Worm (Caenorhabditis elegans) whole organism, late embryonic: ENCODE measurements around the gene ace-1.

ENCODE experiments used
- K09A11.1 ChIP-seq: sonication (generic microtip); optimal IDR thresholded peaks from 2 replicates; lab custom pipeline; 2017; ENCODE audit warnings: antibody characterized with exemption, mild to moderate bottlenecking, missing genetic modification characterization, missing compliant biosample characterization; ENCODE audit not compliant: insufficient read depth
- ahr-1 ChIP-seq: sonication (generic microtip); optimal IDR thresholded peaks from 2 replicates; lab custom pipeline; 2016; ENCODE audit warnings: missing genetic modification characterization, missing compliant biosample characterization
- ceh-14 ChIP-seq: sonication (generic microtip); optimal IDR thresholded peaks from 2 replicates; lab custom pipeline; 2016; ENCODE audit warnings: missing genotype, missing genetic modification characterization, missing compliant biosample characterization
- ceh-19 ChIP-seq: fragments of 200-800 bp; sonication (Bioruptor generic); optimal IDR thresholded peaks from 2 replicates; lab custom pipeline; 2018; ENCODE audit warnings: mild to moderate bottlenecking, missing genetic modification characterization, missing compliant biosample characterization
- ceh-2 ChIP-seq: sonication (generic microtip); optimal IDR thresholded peaks from 2 replicates; lab custom pipeline; 2016; ENCODE audit warnings: missing genotype, missing genetic modification characterization, missing compliant biosample characterization
- ceh-30 ChIP-seq: fragments of 150-350 bp; optimal IDR thresholded peaks from 2 replicates; lab custom pipeline; 2014; ENCODE audit warnings: missing biosample characterization, missing genetic modification characterization
- ceh-31 ChIP-seq: sonication (generic microtip); optimal IDR thresholded peaks from 2 replicates; lab custom pipeline; 2016; ENCODE audit warnings: missing genetic modification characterization, missing compliant biosample characterization
- ceh-34 ChIP-seq: sonication (generic microtip); optimal IDR thresholded peaks from 2 replicates; lab custom pipeline; 2016; ENCODE audit warnings: mild to moderate bottlenecking, missing genetic modification characterization, missing compliant biosample characterization
- ceh-45 ChIP-seq: fragments of 200-800 bp; sonication (Bioruptor generic); IDR thresholded peaks from 2 replicates; pipeline ENCODE4 v1.3.6; 2022; ENCODE audit warnings: missing genetic modification reagents, missing genetic modification characterization, missing compliant biosample characterization
- ceh-48 ChIP-seq: sonication (generic microtip); optimal IDR thresholded peaks from 2 replicates; lab custom pipeline; 2016; ENCODE audit warnings: missing genetic modification characterization, inconsistent platforms, missing compliant biosample characterization
- ceh-9 ChIP-seq: sonication (generic microtip); optimal IDR thresholded peaks from 2 replicates; lab custom pipeline; 2016; ENCODE audit warnings: mild to moderate bottlenecking, missing genetic modification characterization, inconsistent platforms, missing compliant biosample characterization
- che-1 ChIP-seq: sonication (generic microtip); optimal IDR thresholded peaks from 2 replicates; lab custom pipeline; 2016; ENCODE audit warnings: mild to moderate bottlenecking, missing genetic modification characterization, missing compliant biosample characterization
- dmd-4 ChIP-seq: sonication (generic microtip); optimal IDR thresholded peaks from 2 replicates; lab custom pipeline; 2016; ENCODE audit warnings: borderline replicate concordance, missing genetic modification characterization, missing compliant biosample characterization
- dve-1 ChIP-seq: sonication (generic microtip); optimal IDR thresholded peaks from 2 replicates; lab custom pipeline; 2017; ENCODE audit warnings: antibody characterized with exemption, mild to moderate bottlenecking, missing genetic modification characterization, missing compliant biosample characterization
- elt-2 ChIP-seq: sonication (generic microtip); optimal IDR thresholded peaks from 2 replicates; lab custom pipeline; 2016; ENCODE audit warnings: missing genetic modification reagents, missing genetic modification characterization, missing compliant biosample characterization
- fax-1 ChIP-seq: sonication (generic microtip); optimal IDR thresholded peaks from 2 replicates; lab custom pipeline; 2016; ENCODE audit warnings: missing genotype, missing genetic modification characterization, missing compliant biosample characterization
- fkh-10 ChIP-seq: fragments of 150-350 bp; optimal IDR thresholded peaks from 2 replicates; lab custom pipeline; 2014; ENCODE audit warnings: missing biosample characterization, missing genetic modification reagents, missing genetic modification characterization
- hlh-30 ChIP-seq: sonication (generic microtip); optimal IDR thresholded peaks from 2 replicates; lab custom pipeline; 2017; ENCODE audit warnings: antibody characterized with exemption, missing genetic modification characterization, missing compliant biosample characterization; ENCODE audit not compliant: insufficient read depth
- mec-3 ChIP-seq: sonication (generic microtip); optimal IDR thresholded peaks from 2 replicates; lab custom pipeline; 2016; ENCODE audit warnings: borderline replicate concordance, missing genetic modification characterization, missing compliant biosample characterization
- nfya-1 ChIP-seq: sonication (generic microtip); optimal IDR thresholded peaks from 2 replicates; lab custom pipeline; 2017; ENCODE audit warnings: missing genetic modification characterization, mild to moderate bottlenecking, missing compliant biosample characterization, antibody characterized with exemption, moderate library complexity
- nhr-11 ChIP-seq: fragments of 150-350 bp; optimal IDR thresholded peaks from 2 replicates; lab custom pipeline; 2014; ENCODE audit warnings: missing biosample characterization, missing genetic modification characterization
- pat-9 ChIP-seq: fragments of 200-800 bp; sonication (Bioruptor generic); optimal IDR thresholded peaks from 2 replicates; lab custom pipeline; 2018; ENCODE audit warnings: mild to moderate bottlenecking, missing genetic modification characterization, moderate library complexity, missing compliant biosample characterization
- pax-1 ChIP-seq: fragments of 150-350 bp; optimal IDR thresholded peaks from 2 replicates; lab custom pipeline; 2014; ENCODE audit warnings: missing biosample characterization, missing genetic modification characterization
- pha-2 ChIP-seq: sonication (generic microtip); optimal IDR thresholded peaks from 2 replicates; lab custom pipeline; 2017; ENCODE audit warnings: mild to moderate bottlenecking, missing genetic modification characterization, missing compliant biosample characterization
- pha-4 ChIP-seq: fragments of 150-350 bp; optimal IDR thresholded peaks from 2 replicates; lab custom pipeline; 2018; ENCODE audit warnings: missing biosample characterization, missing genetic modification reagents, missing genetic modification characterization
- pqm-1 ChIP-seq: sonication (generic microtip); optimal IDR thresholded peaks from 2 replicates; lab custom pipeline; 2016; ENCODE audit warnings: missing genetic modification characterization, missing compliant biosample characterization
- pros-1 ChIP-seq: fragments of 150-350 bp; optimal IDR thresholded peaks from 2 replicates; lab custom pipeline; 2014; ENCODE audit warnings: missing biosample characterization, missing genetic modification reagents, missing genetic modification characterization
- sox-2 ChIP-seq: fragments of 200-800 bp; sonication (Bioruptor generic); IDR thresholded peaks from 2 replicates; pipeline ENCODE4 v1.3.6; 2022; ENCODE audit warnings: missing genetic modification reagents, missing genetic modification characterization, missing compliant biosample characterization
- sox-4 ChIP-seq: sonication (generic microtip); optimal IDR thresholded peaks from 2 replicates; lab custom pipeline; 2017; ENCODE audit warnings: mild to moderate bottlenecking, missing genetic modification characterization, inconsistent platforms, missing compliant biosample characterization
- tbx-2 ChIP-seq: sonication (generic microtip); optimal IDR thresholded peaks from 2 replicates; lab custom pipeline; 2016; ENCODE audit warnings: missing genetic modification characterization, missing compliant biosample characterization
- unc-3 ChIP-seq, 2 experiments: fragments of 200-800 bp in 1 of 2; sonication (Bioruptor generic) in 1 of 2; sonication (generic microtip) in 1 of 2; conservative IDR thresholded peaks in 1 of 2; optimal IDR thresholded peaks in 1 of 2; 2 replicates each; pipeline versions ENCODE4 v1.3.6 to Lab custom; 2016 to 2022; ENCODE audit warnings: missing compliant biosample characterization in 2 of 2, missing genetic modification characterization in 2 of 2, missing genetic modification reagents in 1 of 2
- unc-86 ChIP-seq: sonication (generic microtip); optimal IDR thresholded peaks from 2 replicates; lab custom pipeline; 2016; ENCODE audit warnings: missing genetic modification characterization, missing compliant biosample characterization
- zip-5 ChIP-seq: sonication (generic microtip); optimal IDR thresholded peaks from 2 replicates; lab custom pipeline; 2016; ENCODE audit warnings: missing genetic modification characterization, missing compliant biosample characterization
- ztf-16 ChIP-seq: sonication (generic microtip); optimal IDR thresholded peaks from 2 replicates; lab custom pipeline; 2017; ENCODE audit warnings: missing genetic modification characterization, missing compliant biosample characterization

The ace-1 gene

DNA sequence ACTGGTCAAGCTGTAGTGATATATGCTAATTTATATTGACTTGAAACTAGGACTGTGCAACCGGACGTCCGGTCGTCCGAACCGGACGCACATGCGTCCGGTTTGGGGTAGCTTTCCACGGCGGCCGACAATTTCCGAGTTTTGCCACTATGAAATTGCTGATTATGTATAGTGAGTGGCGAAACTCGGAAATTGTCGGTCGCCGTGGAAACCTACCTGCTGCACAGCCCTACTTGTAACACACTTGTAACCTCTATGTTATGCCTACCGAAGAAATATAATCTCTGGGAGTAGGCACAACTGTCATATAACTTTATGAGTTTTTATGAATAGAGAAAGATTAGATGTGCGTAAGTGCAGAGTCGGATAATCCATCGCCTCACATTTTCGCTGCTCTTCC lies 30.2 kb upstream of the ace-1 start:
- no peak for TF ChIP-seq ceh-2 (tag; lab: Kevin White, UChicago)
- TF ChIP-seq pqm-1 (tag; lab: Kevin White, UChicago): no peak
- TF ChIP-seq ahr-1: no peak
- TF ChIP-seq nfya-1 (tag; lab: Kevin White, UChicago): no peak
- TF ChIP-seq pat-9 (tag; lab: Kevin White, UChicago): no peak
- no peak for TF ChIP-seq dve-1
- TF ChIP-seq pros-1 (tag; lab: Kevin White, UChicago): no peak
- TF ChIP-seq ceh-14 (tag; lab: Kevin White, UChicago): no peak
- TF ChIP-seq mec-3 (tag; lab: Kevin White, UChicago): no peak
- TF ChIP-seq fkh-10: no peak
- no peak for TF ChIP-seq fax-1 (tag; lab: Kevin White, UChicago)
- no peak for TF ChIP-seq dmd-4 (tag; lab: Kevin White, UChicago)
- no peak for TF ChIP-seq ceh-45 (GFP tag; lab: Robert Waterston, UW)
- TF ChIP-seq ceh-31 (tag; lab: Kevin White, UChicago): no peak
- TF ChIP-seq elt-2 (tag; lab: Kevin White, UChicago): no peak

DNA sequence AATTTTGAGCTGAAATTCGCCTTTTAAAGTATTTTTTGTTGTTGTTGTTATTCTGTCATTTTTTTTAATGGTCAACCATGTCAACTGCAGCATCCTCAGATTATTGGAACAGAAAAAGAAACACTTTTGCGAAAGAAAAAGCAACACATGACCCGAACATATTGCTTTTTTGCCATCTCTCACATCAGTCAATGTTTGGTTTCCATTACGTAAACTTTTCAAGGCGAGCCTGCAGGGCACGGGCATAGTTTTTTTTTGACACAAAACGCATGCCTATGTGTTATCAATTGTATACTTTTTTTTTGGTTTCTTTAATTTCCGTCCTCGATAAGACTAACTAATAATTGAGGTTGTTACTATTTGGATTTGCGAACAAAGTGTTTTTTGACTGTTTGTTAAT lies 29.7 kb upstream of the ace-1 start:
- no peak for TF ChIP-seq che-1
- no peak for TF ChIP-seq ceh-2 (tag; lab: Kevin White, UChicago)
- TF ChIP-seq ceh-19 (GFP tag; lab: Kevin White, UChicago): no peak
- no peak for TF ChIP-seq K09A11.1 (tag; lab: Kevin White, UChicago)
- TF ChIP-seq hlh-30 (tag; lab: Kevin White, UChicago): no peak
- no peak for TF ChIP-seq pax-1 (tag; lab: Kevin White, UChicago)
- no peak for TF ChIP-seq sox-2 (GFP tag; lab: Robert Waterston, UW)
- no peak for TF ChIP-seq ceh-30 (tag; lab: Kevin White, UChicago)
- TF ChIP-seq unc-86 (tag; lab: Kevin White, UChicago): no peak

DNA sequence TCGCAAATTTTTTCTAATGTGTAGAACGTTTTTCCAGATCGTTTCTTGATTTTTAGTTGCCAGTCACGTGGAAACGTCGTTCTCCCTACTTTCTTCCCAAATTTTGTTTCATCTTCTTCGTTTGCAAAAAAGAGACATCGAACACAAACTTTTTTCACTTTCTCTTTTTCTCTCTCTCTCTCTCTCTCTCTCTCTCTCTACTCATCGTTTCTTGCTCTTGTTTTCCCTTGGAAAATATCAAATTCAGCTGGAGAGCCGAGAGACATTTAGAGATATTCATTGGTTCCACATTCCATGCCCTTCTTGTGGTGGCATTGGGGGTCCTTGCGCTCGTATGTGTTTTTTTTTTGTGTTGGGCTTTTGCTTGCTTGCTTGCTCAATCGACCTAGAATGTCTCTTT lies 27.9 kb upstream of the ace-1 start:
- TF ChIP-seq pha-4 (no peak), unc-3 (GFP tag; conservative IDR thresholded peaks at IDR 0.05; lab: Robert Waterston, UW) (no peak), unc-3 (tag; optimal IDR thresholded peaks at IDR 0.05; lab: Kevin White, UChicago) (no peak), ztf-16 (tag; lab: Kevin White, UChicago) (no peak)

DNA sequence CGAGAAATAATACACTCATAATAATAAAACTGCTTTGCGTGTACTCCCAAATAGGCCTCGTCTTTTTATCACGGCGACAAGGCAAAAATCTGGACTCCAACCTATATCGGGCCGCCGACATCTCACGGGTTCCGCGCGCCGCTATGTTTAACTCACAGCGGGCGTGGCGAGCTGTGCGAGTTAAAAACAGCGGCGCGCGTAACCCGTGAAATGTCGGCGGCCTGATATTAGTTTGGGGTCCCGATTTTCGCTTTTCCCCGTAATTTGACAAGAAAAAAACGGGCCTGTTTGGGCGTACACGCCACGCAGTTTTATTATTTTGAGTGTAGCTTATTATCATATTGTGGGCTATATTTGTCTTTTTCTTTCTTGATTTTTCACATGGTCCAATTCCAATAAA lies 25.3 kb upstream of the ace-1 start:
- TF ChIP-seq ceh-45 (GFP tag; lab: Robert Waterston, UW) (no peak), ahr-1 (no peak), ceh-48 (no peak), ceh-2 (tag; lab: Kevin White, UChicago) (no peak), ceh-9 (tag; lab: Kevin White, UChicago) (no peak), nhr-11 (tag; lab: Kevin White, UChicago) (no peak), pha-2 (no peak), tbx-2 (tag; lab: Kevin White, UChicago) (no peak), pat-9 (tag; lab: Kevin White, UChicago) (no peak), sox-4 (no peak)

DNA sequence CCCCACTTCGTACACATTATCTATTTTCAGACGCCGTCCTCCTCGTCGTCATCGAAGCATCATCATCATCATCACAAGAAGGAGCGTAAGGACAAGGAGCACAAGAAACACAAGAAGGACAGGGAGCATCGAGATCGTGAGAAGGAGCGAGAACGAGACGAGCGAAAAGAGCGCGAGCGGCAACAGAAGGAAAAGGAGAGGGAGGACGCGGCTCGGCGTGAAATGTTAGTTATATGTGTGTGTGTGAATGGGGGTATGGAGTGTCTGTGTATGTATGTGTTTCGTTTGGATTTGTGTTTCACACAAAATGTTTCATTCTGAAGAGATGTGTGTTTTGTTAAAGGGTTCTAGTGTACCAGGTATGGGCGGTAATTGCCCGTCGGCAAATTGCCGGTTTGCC lies 24.8 kb upstream of the ace-1 start:
- no peak for TF ChIP-seq sox-4
- peak; percentile 6 for TF ChIP-seq tbx-2 (tag; lab: Kevin White, UChicago)
- TF ChIP-seq pros-1 (tag; lab: Kevin White, UChicago): no peak
- TF ChIP-seq zip-5 (tag; lab: Kevin White, UChicago): no peak
- no peak for TF ChIP-seq hlh-30 (tag; lab: Kevin White, UChicago)
- TF ChIP-seq ceh-34 (tag; lab: Kevin White, UChicago): peak; percentile 44
- TF ChIP-seq ceh-31 (tag; lab: Kevin White, UChicago): peak; percentile 27
